Worm (Caenorhabditis elegans) whole organism, L4 larva: ENCODE results near the gene R186.8.

Experiments used
- D1046.2 ChIP-seq: fragments of 200-800 bp; sonication (Bioruptor generic); IDR thresholded peaks from 2 replicates; pipeline ENCODE4 v1.3.6; 2022; ENCODE audit warnings: missing genetic modification characterization, missing compliant biosample characterization
- F37D6.2 ChIP-seq: sonication (generic microtip); optimal IDR thresholded peaks from 2 replicates; lab custom pipeline; 2016; ENCODE audit warnings: mild to moderate bottlenecking, missing genetic modification characterization, missing compliant biosample characterization
- F44E2.7 ChIP-seq: fragments of 200-800 bp; sonication (Bioruptor generic); IDR thresholded peaks from 2 replicates; pipeline ENCODE4 v2.1.2; 2022; ENCODE audit warnings: missing genetic modification characterization, missing compliant biosample characterization
- Y48G9A.11 ChIP-seq: fragments of 200-800 bp; sonication (Bioruptor generic); IDR thresholded peaks from 2 replicates; pipeline ENCODE4 v1.3.6; 2022; ENCODE audit warnings: missing genetic modification reagents, missing genetic modification characterization, missing compliant biosample characterization
- Y75B8A.6 ChIP-seq: fragments of 200-800 bp; sonication (Bioruptor generic); IDR thresholded peaks from 2 replicates; pipeline ENCODE4 v1.3.6; 2022; ENCODE audit warnings: missing genetic modification reagents, missing genetic modification characterization, missing compliant biosample characterization
- aly-2 ChIP-seq: sonication (generic microtip); optimal IDR thresholded peaks from 2 replicates; lab custom pipeline; 2018; ENCODE audit warnings: missing biosample characterization, missing genetic modification characterization
- attf-4 ChIP-seq: sonication (generic microtip); optimal IDR thresholded peaks from 3 replicates; lab custom pipeline; 2017; ENCODE audit warnings: missing biosample characterization, missing genetic modification characterization
- ceh-28 ChIP-seq: fragments of 150-350 bp; optimal IDR thresholded peaks from 2 replicates; lab custom pipeline; 2014; ENCODE audit warnings: missing biosample characterization, missing genetic modification reagents, missing genetic modification characterization
- ceh-44 ChIP-seq: fragments of 200-800 bp; sonication (Bioruptor generic); IDR thresholded peaks from 2 replicates; pipeline ENCODE4 v1.3.6; 2022; ENCODE audit warnings: missing genetic modification reagents, missing genetic modification characterization, missing compliant biosample characterization
- cey-2 ChIP-seq: sonication (generic microtip); optimal IDR thresholded peaks from 3 replicates; lab custom pipeline; 2017; ENCODE audit warnings: missing genetic modification characterization, mild to moderate bottlenecking, missing compliant biosample characterization, antibody characterized with exemption, borderline replicate concordance; ENCODE audit not compliant: insufficient read depth
- daf-16 ChIP-seq, 3 experiments: sonication (generic microtip); optimal IDR thresholded peaks; 2 replicates each; lab custom pipeline; 2016 to 2017; ENCODE audit warnings: missing genetic modification characterization in 3 of 3, missing genetic modification reagents in 3 of 3, mild to moderate bottlenecking in 2 of 3, missing compliant biosample characterization in 2 of 3, missing biosample characterization in 1 of 3, moderate library complexity in 1 of 3
- daf-19 ChIP-seq: fragments of 200-800 bp; sonication (Bioruptor generic); conservative IDR thresholded peaks from 2 replicates; pipeline ENCODE4 v1.3.6; 2022; ENCODE audit warnings: missing genetic modification characterization, missing compliant biosample characterization
- daf-8 ChIP-seq: fragments of 200-800 bp; sonication (Bioruptor generic); IDR thresholded peaks from 2 replicates; pipeline ENCODE4 v1.3.6; 2022; ENCODE audit warnings: missing genetic modification characterization, missing compliant biosample characterization
- dmd-6 ChIP-seq: fragments of 200-800 bp; sonication (Bioruptor generic); IDR thresholded peaks from 2 replicates; pipeline ENCODE4 v1.3.6; 2022; ENCODE audit warnings: missing genetic modification reagents, missing genetic modification characterization, missing compliant biosample characterization
- dmd-9 ChIP-seq: fragments of 200-800 bp; sonication (Bioruptor generic); IDR thresholded peaks from 2 replicates; pipeline ENCODE4 v1.3.6; 2022; ENCODE audit warnings: missing genetic modification reagents, missing genetic modification characterization, missing compliant biosample characterization
- duxl-1 ChIP-seq: sonication (generic microtip); optimal IDR thresholded peaks from 2 replicates; lab custom pipeline; 2016; ENCODE audit warnings: mild to moderate bottlenecking, missing genetic modification characterization, moderate library complexity, missing compliant biosample characterization; ENCODE audit not compliant: poor library complexity
- dve-1 ChIP-seq: sonication (generic microtip); optimal IDR thresholded peaks from 2 replicates; lab custom pipeline; 2017; ENCODE audit warnings: antibody characterized with exemption, mild to moderate bottlenecking, missing genetic modification characterization, missing compliant biosample characterization; ENCODE audit not compliant: insufficient read depth
- egl-27 ChIP-seq: sonication (generic microtip); optimal IDR thresholded peaks from 3 replicates; lab custom pipeline; 2017; ENCODE audit warnings: missing biosample characterization, missing genetic modification reagents, missing genetic modification characterization
- fkh-10 ChIP-seq: fragments of 150-350 bp; optimal IDR thresholded peaks from 2 replicates; lab custom pipeline; 2014; ENCODE audit warnings: missing biosample characterization, missing genetic modification reagents, missing genetic modification characterization
- fos-1 ChIP-seq: fragments of 150-350 bp; optimal IDR thresholded peaks from 2 replicates; lab custom pipeline; 2014; ENCODE audit warnings: missing biosample characterization, missing genetic modification characterization
- gei-8 ChIP-seq: fragments of 200-800 bp; sonication (Bioruptor generic); optimal IDR thresholded peaks from 2 replicates; lab custom pipeline; 2018; ENCODE audit warnings: mild to moderate bottlenecking, missing genetic modification characterization, missing compliant biosample characterization
- hif-1 ChIP-seq, 2 experiments: sonication (generic microtip); optimal IDR thresholded peaks; 2 replicates each; lab custom pipeline; 2016 to 2017; ENCODE audit warnings: missing compliant biosample characterization in 2 of 2, missing genetic modification characterization in 2 of 2, missing genetic modification reagents in 2 of 2, missing genotype in 2 of 2, mild to moderate bottlenecking in 1 of 2
- hlh-11 ChIP-seq: fragments of 200-800 bp; sonication (Bioruptor generic); optimal IDR thresholded peaks from 2 replicates; lab custom pipeline; 2018; ENCODE audit warnings: mild to moderate bottlenecking, missing genetic modification characterization, missing compliant biosample characterization
- hlh-30 ChIP-seq: sonication (generic microtip); optimal IDR thresholded peaks from 2 replicates; lab custom pipeline; 2017; ENCODE audit warnings: antibody characterized with exemption, mild to moderate bottlenecking, missing genetic modification characterization, missing compliant biosample characterization; ENCODE audit not compliant: insufficient read depth
- jun-1 ChIP-seq: fragments of 150-350 bp; optimal IDR thresholded peaks from 2 replicates; lab custom pipeline; 2014; ENCODE audit warnings: missing biosample characterization, missing genetic modification reagents, missing genetic modification characterization
- lim-7 ChIP-seq: fragments of 200-800 bp; sonication (Bioruptor generic); IDR thresholded peaks from 2 replicates; pipeline ENCODE4 v1.3.6; 2022; ENCODE audit warnings: missing genetic modification characterization, missing compliant biosample characterization
- lin-13 ChIP-seq: fragments of 150-350 bp; optimal IDR thresholded peaks from 2 replicates; lab custom pipeline; 2014; ENCODE audit warnings: missing biosample characterization, missing genetic modification reagents, missing genetic modification characterization
- lin-39 ChIP-seq: fragments of 150-350 bp; optimal IDR thresholded peaks from 2 replicates; lab custom pipeline; 2014; ENCODE audit warnings: missing biosample characterization, missing genetic modification reagents, missing genetic modification characterization
- lir-3 ChIP-seq: sonication (generic microtip); optimal IDR thresholded peaks from 2 replicates; lab custom pipeline; 2016; ENCODE audit warnings: mild to moderate bottlenecking, missing genetic modification characterization, missing compliant biosample characterization
- lsy-2 ChIP-seq, 2 experiments: fragments of 150-350 bp in 1 of 2; sonication (generic microtip) in 1 of 2; optimal IDR thresholded peaks; 2 replicates each; lab custom pipeline; 2014 to 2017; ENCODE audit warnings: missing biosample characterization in 2 of 2, missing genetic modification characterization in 2 of 2
- mxl-3 ChIP-seq: fragments of 200-800 bp; sonication (Bioruptor generic); optimal IDR thresholded peaks from 2 replicates; lab custom pipeline; 2018; ENCODE audit warnings: mild to moderate bottlenecking, missing genetic modification characterization, missing compliant biosample characterization
- nhr-10 ChIP-seq: fragments of 150-350 bp; optimal IDR thresholded peaks from 2 replicates; lab custom pipeline; 2014; ENCODE audit warnings: missing biosample characterization, missing genetic modification characterization
- nhr-11 ChIP-seq: fragments of 150-350 bp; optimal IDR thresholded peaks from 2 replicates; lab custom pipeline; 2014; ENCODE audit warnings: missing biosample characterization, missing genetic modification characterization
- nhr-237 ChIP-seq: sonication (generic microtip); optimal IDR thresholded peaks from 2 replicates; lab custom pipeline; 2017; ENCODE audit warnings: missing biosample characterization, missing genetic modification characterization
- nhr-28 ChIP-seq: fragments of 150-350 bp; optimal IDR thresholded peaks from 2 replicates; lab custom pipeline; 2014; ENCODE audit warnings: missing biosample characterization, missing genetic modification characterization
- nhr-41 ChIP-seq: fragments of 200-800 bp; sonication (Bioruptor generic); IDR thresholded peaks from 2 replicates; pipeline ENCODE4 v1.3.6; 2022; ENCODE audit warnings: missing genetic modification reagents, missing genetic modification characterization, missing compliant biosample characterization
- nhr-42 ChIP-seq: fragments of 200-800 bp; sonication (Bioruptor generic); IDR thresholded peaks from 2 replicates; pipeline ENCODE4 v1.3.6; 2022; ENCODE audit warnings: missing genetic modification characterization, missing compliant biosample characterization
- nhr-48 ChIP-seq: sonication (generic microtip); optimal IDR thresholded peaks from 2 replicates; lab custom pipeline; 2016; ENCODE audit warnings: mild to moderate bottlenecking, missing genetic modification characterization, missing compliant biosample characterization
- nhr-76 ChIP-seq: fragments of 150-350 bp; optimal IDR thresholded peaks from 2 replicates; lab custom pipeline; 2014; ENCODE audit warnings: missing biosample characterization, missing genetic modification characterization
- php-3 ChIP-seq: fragments of 200-800 bp; sonication (Bioruptor generic); IDR thresholded peaks from 2 replicates; pipeline ENCODE4 v1.3.6; 2022; ENCODE audit warnings: missing genetic modification reagents, missing genetic modification characterization, missing compliant biosample characterization
- sdz-12 ChIP-seq: fragments of 200-800 bp; sonication (Bioruptor generic); optimal IDR thresholded peaks from 2 replicates; lab custom pipeline; 2018; ENCODE audit warnings: mild to moderate bottlenecking, missing genetic modification characterization, missing compliant biosample characterization
- snpc-1.2 ChIP-seq: fragments of 200-800 bp; sonication (Bioruptor generic); IDR thresholded peaks from 2 replicates; pipeline ENCODE4 v1.3.6; 2022; ENCODE audit warnings: missing genetic modification reagents, missing genetic modification characterization, missing compliant biosample characterization
- spr-1 ChIP-seq: sonication (generic microtip); optimal IDR thresholded peaks from 2 replicates; lab custom pipeline; 2016; ENCODE audit warnings: mild to moderate bottlenecking, missing genetic modification characterization, missing compliant biosample characterization
- tag-97 ChIP-seq: fragments of 200-800 bp; sonication (Bioruptor generic); IDR thresholded peaks from 2 replicates; pipeline ENCODE4 v1.3.6; 2022; ENCODE audit warnings: missing genetic modification characterization, missing compliant biosample characterization
- unc-39 ChIP-seq: sonication (generic microtip); optimal IDR thresholded peaks from 2 replicates; lab custom pipeline; 2017; ENCODE audit warnings: missing biosample characterization, missing genetic modification characterization
- unc-62 ChIP-seq, 3 experiments: fragments of 150-350 bp in 1 of 3; sonication (generic microtip); optimal IDR thresholded peaks in 2 of 3; peaks in 1 of 3; 1 replicate in 1 of 3; 2 replicates in 2 of 3; lab custom pipeline; 2014 to 2017; ENCODE audit warnings: missing biosample characterization in 3 of 3, missing genetic modification characterization in 3 of 3, missing genetic modification reagents in 3 of 3, missing genotype in 1 of 3
- vab-7 ChIP-seq: fragments of 200-800 bp; sonication (Bioruptor generic); IDR thresholded peaks from 2 replicates; pipeline ENCODE4 v1.3.6; 2022; ENCODE audit warnings: missing genetic modification reagents, missing genetic modification characterization, missing compliant biosample characterization
- zfp-2 ChIP-seq: sonication (generic microtip); optimal IDR thresholded peaks from 2 replicates; lab custom pipeline; 2016; ENCODE audit warnings: mild to moderate bottlenecking, missing genetic modification characterization, missing compliant biosample characterization
- zfp-3 ChIP-seq: fragments of 200-800 bp; sonication (Bioruptor generic); conservative IDR thresholded peaks from 2 replicates; pipeline ENCODE4 v1.3.6; 2022; ENCODE audit warnings: missing genetic modification reagents, missing genetic modification characterization, missing compliant biosample characterization
- ztf-11 ChIP-seq: fragments of 150-350 bp; optimal IDR thresholded peaks from 2 replicates; lab custom pipeline; 2014; ENCODE audit warnings: missing biosample characterization, missing genetic modification characterization
- ztf-7 ChIP-seq: fragments of 150-350 bp; optimal IDR thresholded peaks from 2 replicates; lab custom pipeline; 2014; ENCODE audit warnings: missing biosample characterization, missing genetic modification characterization

Gene R186.8

DNA sequence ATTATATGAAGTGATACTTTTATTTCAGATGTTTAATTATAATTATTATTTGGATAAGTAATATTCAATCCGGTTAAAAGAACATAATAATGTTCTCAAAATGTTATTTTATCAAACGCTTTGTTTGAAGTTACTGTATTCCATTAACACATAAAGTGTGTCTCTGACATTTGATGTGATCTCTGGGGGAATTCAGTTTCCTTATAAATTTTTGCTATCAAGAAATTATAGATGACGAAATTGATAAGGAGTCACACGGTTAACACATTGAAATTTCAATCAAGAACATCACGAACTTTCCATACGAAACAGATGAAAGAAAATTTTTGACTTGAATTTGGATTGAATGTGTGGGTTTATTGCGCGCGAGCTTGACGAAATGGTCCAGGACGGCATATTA is 46.1 kb downstream of the R186.8 start (continued):
- TF ChIP-seq hlh-30 (tag; lab: Kevin White, UChicago) = peak; percentile 54
- no peak for TF ChIP-seq lim-7 (GFP tag; lab: Robert Waterston, UW)
- no peak for TF ChIP-seq nhr-41
- no peak for TF ChIP-seq zfp-2 (tag; lab: Kevin White, UChicago)
- no peak for TF ChIP-seq duxl-1
- no peak for TF ChIP-seq F44E2.7
- no peak for TF ChIP-seq cey-2
- TF ChIP-seq fos-1 = no peak
- TF ChIP-seq lir-3 (tag; lab: Kevin White, UChicago) = no peak
- no peak for TF ChIP-seq daf-8 (GFP tag; lab: Robert Waterston, UW)
- TF ChIP-seq nhr-10 (tag; lab: Kevin White, UChicago) = no peak
- TF ChIP-seq hlh-11 = peak; percentile 76
- no peak for TF ChIP-seq lin-13 (GFP tag; lab: Kevin White, UChicago)
- TF ChIP-seq php-3 = peak; percentile 52; the same call in 1 of the 2 replicates
- TF ChIP-seq vab-7 (GFP tag; lab: Robert Waterston, UW) = no peak
- no peak for TF ChIP-seq nhr-76 (tag; lab: Kevin White, UChicago)
- no peak for TF ChIP-seq spr-1 (tag; lab: Kevin White, UChicago)
- no peak for TF ChIP-seq D1046.2 (GFP tag; lab: Robert Waterston, UW)
- TF ChIP-seq sdz-12 (GFP tag; lab: Kevin White, UChicago) = no peak
- TF ChIP-seq ztf-7 = peak; percentile 31
- TF ChIP-seq hif-1 (tag; optimal IDR thresholded peaks at IDR 0.05; lab: Kevin White, UChicago) = no peak
- no peak for TF ChIP-seq lin-39 (tag; lab: Kevin White, UChicago)
- TF ChIP-seq Y75B8A.6 (GFP tag; lab: Robert Waterston, UW) = no peak
- TF ChIP-seq ceh-44 (GFP tag; lab: Robert Waterston, UW) = no peak
- peak; percentile 88 for TF ChIP-seq dmd-6 (GFP tag; lab: Robert Waterston, UW)
- no peak for TF ChIP-seq zfp-3 (GFP tag; lab: Robert Waterston, UW)
- TF ChIP-seq F37D6.2 = no peak
- TF ChIP-seq aly-2 (tag; lab: Kevin White, UChicago) = no peak
- no peak for TF ChIP-seq gei-8
- no peak for TF ChIP-seq tag-97 (GFP tag; lab: Robert Waterston, UW)
- TF ChIP-seq nhr-48 (tag; lab: Kevin White, UChicago) = no peak
- TF ChIP-seq fkh-10 = no peak
- peak; percentile 61 for TF ChIP-seq dve-1 (tag; lab: Kevin White, UChicago)
- TF ChIP-seq unc-62 (GFP tag; optimal IDR thresholded peaks at IDR 0.05 in 1 of 2; lab: Kevin White, UChicago) = peak in 1 of 2 experiments; percentile 63
- TF ChIP-seq unc-62 (tag; optimal IDR thresholded peaks at IDR 0.05; lab: Kevin White, UChicago) = no peak
- peak; percentile 87 for TF ChIP-seq nhr-28 (tag; lab: Kevin White, UChicago)
- TF ChIP-seq jun-1 (tag; lab: Kevin White, UChicago) = no peak
- TF ChIP-seq ceh-28 = no peak
- TF ChIP-seq unc-39 (tag; lab: Kevin White, UChicago) = no peak
- TF ChIP-seq attf-4 (tag; lab: Kevin White, UChicago) = no peak
- TF ChIP-seq mxl-3 (GFP tag; lab: Kevin White, UChicago) = peak; percentile 37
- TF ChIP-seq ztf-11 (tag; lab: Kevin White, UChicago) = no peak
- TF ChIP-seq daf-16 (GFP tag; optimal IDR thresholded peaks at IDR 0.05; lab: Kevin White, UChicago) = no peak
- TF ChIP-seq daf-16 (tag; optimal IDR thresholded peaks at IDR 0.05; lab: Kevin White, UChicago) = peak; percentile 68
- no peak for TF ChIP-seq nhr-42
- no peak for TF ChIP-seq dmd-9 (GFP tag; lab: Robert Waterston, UW)
- TF ChIP-seq daf-19 (GFP tag; lab: Robert Waterston, UW) = no peak
- no peak for TF ChIP-seq Y48G9A.11 (GFP tag; lab: Robert Waterston, UW)
- no peak for TF ChIP-seq lsy-2 (tag; optimal IDR thresholded peaks at IDR 0.05; lab: Kevin White, UChicago)
- no peak for TF ChIP-seq snpc-1.2 (GFP tag; lab: Robert Waterston, UW)
- no peak for TF ChIP-seq nhr-11 (tag; lab: Kevin White, UChicago)
- no peak for TF ChIP-seq nhr-237 (tag; lab: Kevin White, UChicago)
- no peak for TF ChIP-seq egl-27
